Worm (Caenorhabditis elegans): Measurements from ENCODE around the gene R11A8.1.

R11A8.1 gene

ce11 chrIV:10391827-10392226 is 34.9 kb upstream of the R11A8.1 start, which contains the start of gene spe-26:
Gene spe-26, minus strand, starts transcription at chrIV:10391927.
- TF ChIP-seq hlh-30 (tag; optimal IDR thresholded peaks at IDR 0.05; ENCODE audit: insufficient read depth) = no peak
- no peak for TF ChIP-seq T20F7.1 (GFP tag; optimal IDR thresholded peaks at IDR 0.05)
- TF ChIP-seq ZK546.5 (tag; optimal IDR thresholded peaks at IDR 0.05) = no peak
- peak in 1 of 2 experiments; percentile 24 for TF ChIP-seq unc-62 (GFP tag; optimal IDR thresholded peaks at IDR 0.05 in 1 of 2)
- TF ChIP-seq unc-62 (tag; optimal IDR thresholded peaks at IDR 0.05) = no peak

ce11 chrIV:10388263-10388662 is 31.3 kb upstream of the R11A8.1 start, which contains the start of gene R10H10.3:
Gene R10H10.3, plus strand, starts transcription at chrIV:10388505.
- TF ChIP-seq zag-1 (tag; optimal IDR thresholded peaks at IDR 0.05) = no peak
- peak; percentile 22 for TF ChIP-seq hlh-11 (tag; optimal IDR thresholded peaks at IDR 0.05)
- TF ChIP-seq nhr-28 (tag; optimal IDR thresholded peaks at IDR 0.05) = peak; percentile 69
- peak; percentile 78 for TF ChIP-seq nhr-77 (tag; optimal IDR thresholded peaks at IDR 0.05)
- TF ChIP-seq aha-1 (tag) = peak; percentile 12
- peak; percentile 50 for TF ChIP-seq dve-1 (tag; optimal IDR thresholded peaks at IDR 0.05; ENCODE audit: insufficient read depth)
- no peak for TF ChIP-seq T20F7.1 (GFP tag; optimal IDR thresholded peaks at IDR 0.05)
- peak; percentile 60 for TF ChIP-seq dmd-6 (GFP tag; IDR thresholded peaks at IDR 0.05)
- peak; percentile 97 for TF ChIP-seq pqm-1 (tag; optimal IDR thresholded peaks at IDR 0.05)
- no peak for TF ChIP-seq F44E2.7 (GFP tag; IDR thresholded peaks at IDR 0.05)
- TF ChIP-seq daf-16 (GFP tag; optimal IDR thresholded peaks at IDR 0.05) = no peak
- TF ChIP-seq daf-16 (tag; optimal IDR thresholded peaks at IDR 0.05) = peak; percentile 26

- TF ChIP-seq ZK546.5 (tag; optimal IDR thresholded peaks at IDR 0.05) (no peak), arid-1 (GFP tag; conservative IDR thresholded peaks at IDR 0.05) (0 out of 2 replicates have a peak, but pooled peaks have one; percentile 22), F49E8.2 (tag; optimal IDR thresholded peaks at IDR 0.05; ENCODE audit: borderline replicate concordance) (peak; percentile 0)
Observed at ce11 chrIV:10387113-10387512, 30.1 kb upstream of the R11A8.1 start, which contains the start of gene nfu-1. Gene nfu-1, plus strand, starts transcription at chrIV:10387413.

ce11 chrIV:10382894-10383293 is 25.9 kb upstream of the R11A8.1 start:
- TF ChIP-seq aha-1 (tag) (peak; percentile 98), set-16 (GFP tag; IDR thresholded peaks at IDR 0.05) (no peak)

- TF ChIP-seq mes-2 (tag; optimal IDR thresholded peaks at IDR 0.05; ENCODE audit: poor library complexity, severe bottlenecking) (peak; percentile 52), aly-2 (tag; optimal IDR thresholded peaks at IDR 0.05) (peak; percentile 32), Y48G9A.11 (GFP tag; IDR thresholded peaks at IDR 0.05) (0 out of 2 replicates have a peak, but pooled peaks have one; percentile 12), zfp-3 (GFP tag; conservative IDR thresholded peaks at IDR 0.05) (no peak), F10B5.3 (tag; optimal IDR thresholded peaks at IDR 0.05) (no peak), unc-130 (GFP tag; optimal IDR thresholded peaks at IDR 0.05) (peak; percentile 3)
Observed at ce11 chrIV:10381035-10381434, 24.1 kb upstream of the R11A8.1 start.

ce11 chrIV:10380626-10381025 is 23.7 kb upstream of the R11A8.1 start:
- TF ChIP-seq skn-1 (tag; optimal IDR thresholded peaks at IDR 0.05) = no peak
- TF ChIP-seq ceh-62 (tag; optimal IDR thresholded peaks at IDR 0.05) = no peak
- no peak for TF ChIP-seq attf-4 (tag; optimal IDR thresholded peaks at IDR 0.05)
- no peak for TF ChIP-seq zip-2 (tag; optimal IDR thresholded peaks at IDR 0.05)
- TF ChIP-seq mep-1 (tag; optimal IDR thresholded peaks at IDR 0.05) = peak; percentile 51
- TF ChIP-seq dpl-1 (GFP tag; optimal IDR thresholded peaks at IDR 0.05) = peak; percentile 51
- no peak for TF ChIP-seq nhr-77 (tag; optimal IDR thresholded peaks at IDR 0.05)
- peak in 1 of 2 experiments; percentile 29 for TF ChIP-seq daf-16 (GFP tag; optimal IDR thresholded peaks at IDR 0.05)
- peak; percentile 44 for TF ChIP-seq daf-16 (tag; optimal IDR thresholded peaks at IDR 0.05)
- TF ChIP-seq ceh-82 (tag; optimal IDR thresholded peaks at IDR 0.05) = no peak
- no peak for TF ChIP-seq dmd-9 (GFP tag; IDR thresholded peaks at IDR 0.05)
- no peak for TF ChIP-seq lir-3 (tag; optimal IDR thresholded peaks at IDR 0.05)
- TF ChIP-seq nhr-28 (tag; optimal IDR thresholded peaks at IDR 0.05) = peak; percentile 31
- peak; percentile 24 for TF ChIP-seq unc-130 (GFP tag; optimal IDR thresholded peaks at IDR 0.05)
- TF ChIP-seq mxl-3 (GFP tag; optimal IDR thresholded peaks at IDR 0.05) = peak; percentile 94
- no peak for TF ChIP-seq T20F7.1 (GFP tag; optimal IDR thresholded peaks at IDR 0.05)
- TF ChIP-seq sdz-12 (GFP tag; optimal IDR thresholded peaks at IDR 0.05) = no peak
- TF ChIP-seq pha-4 (GFP tag; IDR thresholded peaks at IDR 0.05) = no peak
- TF ChIP-seq pha-4 (tag; optimal IDR thresholded peaks at IDR 0.05) = no peak
- TF ChIP-seq zfp-3 (GFP tag; conservative IDR thresholded peaks at IDR 0.05) = no peak
- no peak for TF ChIP-seq snpc-1.2 (GFP tag; IDR thresholded peaks at IDR 0.05)
- no peak for TF ChIP-seq vab-7 (GFP tag; IDR thresholded peaks at IDR 0.05)
- TF ChIP-seq arid-1 (GFP tag; conservative IDR thresholded peaks at IDR 0.05) = no peak
- no peak for TF ChIP-seq F10B5.3 (tag; optimal IDR thresholded peaks at IDR 0.05)
- no peak for TF ChIP-seq D1046.2 (GFP tag; IDR thresholded peaks at IDR 0.05)
- no peak for TF ChIP-seq Y48G9A.11 (GFP tag; IDR thresholded peaks at IDR 0.05)
- no peak for TF ChIP-seq set-16 (GFP tag; IDR thresholded peaks at IDR 0.05)

Measured in whole organism, L4 larva.